Fruit fly (Drosophila melanogaster) ovary, adult (tissue): Measurements from ENCODE around the gene CG18547.
"Not testable (repeated sequence)": the region's sequence is repeated elsewhere in the genome, so short reads cannot be mapped to it uniquely, and the experiment has no call there.

Experiments
- CG17801 ChIP-seq: fragments of 200-800 bp; optimal IDR thresholded peaks from 2 replicates; lab custom pipeline; 2019; ENCODE audit warnings: missing biosample characterization, mild to moderate bottlenecking, missing genetic modification characterization, moderate library complexity; ENCODE audit not compliant: partially characterized antibody

CG18547 gene

DNA sequence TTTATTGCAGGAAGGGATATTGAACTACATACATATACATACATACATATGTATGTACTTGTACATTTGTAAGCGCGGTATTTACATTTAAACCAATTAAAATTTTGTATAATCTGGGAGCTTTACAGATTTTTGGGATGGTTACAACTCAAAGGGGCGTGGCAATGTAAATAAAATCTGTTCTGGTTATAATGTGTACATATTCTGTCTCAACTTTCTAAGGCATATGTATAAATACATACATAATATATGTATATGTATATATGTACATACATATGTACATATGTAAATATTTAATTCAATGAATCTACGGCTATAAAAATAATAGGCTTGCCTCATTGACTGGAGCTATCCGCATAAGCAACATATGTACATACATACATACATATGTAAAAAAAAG, 22.8 kb downstream of the CG18547 start:
- no peak for TF ChIP-seq CG17801 (GFP tag; lab: Kevin White, UChicago)

DNA sequence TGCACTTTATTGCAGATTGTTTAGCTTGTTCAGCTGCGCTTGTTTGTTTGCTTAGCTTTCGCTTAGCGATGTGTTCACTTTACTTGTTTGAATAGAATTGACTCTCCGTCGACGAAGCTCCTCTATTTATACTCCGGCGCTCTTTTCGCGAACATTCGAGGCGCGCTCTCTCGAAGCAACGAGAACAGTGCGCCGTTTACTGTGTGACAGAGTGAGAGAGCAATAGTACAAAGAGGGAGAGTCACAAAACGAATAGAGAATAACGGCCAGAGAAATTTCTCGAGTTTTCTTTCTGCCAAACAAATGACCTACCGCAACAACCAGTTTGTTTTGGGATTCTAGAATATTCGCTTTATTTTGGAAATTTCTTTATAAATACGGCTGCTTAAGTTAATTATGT, 23.7 kb downstream of the CG18547 start, which contains the start of gene Hsp70Aa:
Gene Hsp70Aa, minus strand, starts transcription at position 101 of the 400 bp plus-strand sequence.
- TF ChIP-seq CG17801 (GFP tag; lab: Kevin White, UChicago): not testable (repeated sequence)

DNA sequence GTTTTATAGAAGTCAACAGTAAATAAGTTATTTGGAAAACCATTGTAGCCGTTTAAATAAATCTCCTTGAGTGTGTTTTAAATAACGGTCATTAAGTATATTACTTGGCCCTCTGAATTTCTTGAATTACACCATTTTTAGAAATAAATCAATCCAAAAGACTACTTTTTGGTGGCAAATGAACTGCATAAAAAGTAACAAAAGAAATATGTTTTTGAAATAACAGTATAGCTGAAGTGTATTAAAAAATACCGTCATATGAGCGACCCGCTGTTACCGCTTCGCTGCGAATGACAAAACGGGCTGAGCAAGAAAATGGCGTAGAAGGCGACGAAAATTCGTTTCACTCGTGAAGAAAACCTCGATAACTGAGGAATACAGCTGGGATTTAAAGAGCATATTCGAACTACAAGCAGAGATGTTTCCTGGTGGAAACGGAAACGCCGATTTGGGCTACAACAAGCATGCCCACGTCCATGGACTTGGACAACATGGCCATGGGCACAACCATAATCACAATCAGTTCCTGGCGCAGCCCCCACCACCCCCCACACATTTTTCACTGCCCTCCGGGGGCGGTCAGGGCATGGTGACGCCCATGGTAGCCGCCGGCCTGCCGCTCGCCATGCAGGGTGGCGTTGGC, 30.7 kb downstream of the CG18547 start, which contains the start of gene CG31211:
Gene CG31211, plus strand, starts transcription at position 294 of the 643 bp plus-strand sequence.
- TF ChIP-seq CG17801 (GFP tag; lab: Kevin White, UChicago): no peak

DNA sequence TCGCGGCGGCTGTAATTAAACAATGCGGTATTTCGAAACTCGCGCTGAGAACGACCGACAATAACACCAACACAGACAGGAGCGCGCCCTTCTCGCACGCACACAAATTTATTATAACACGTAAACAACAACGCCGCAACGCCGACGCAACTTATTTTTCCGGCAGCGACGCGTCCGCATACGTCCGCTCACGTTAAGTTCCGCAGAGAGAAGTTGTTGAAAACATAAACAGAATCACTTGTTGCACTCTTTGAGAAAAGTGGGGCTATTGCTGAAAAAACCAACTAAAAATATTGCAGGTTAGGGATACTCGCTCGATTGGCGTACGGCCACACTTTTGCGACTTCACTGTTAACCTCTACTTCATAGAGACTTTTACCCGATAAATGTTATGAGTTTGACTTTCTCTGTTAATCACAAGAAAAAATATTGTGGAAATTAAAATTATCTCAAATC, 31.3 kb downstream of the CG18547 start, which contains the start of gene Cad87A:
Gene Cad87A, minus strand, starts transcription at position 227 of the 456 bp plus-strand sequence.
- TF ChIP-seq CG17801 (GFP tag; lab: Kevin White, UChicago): peak; percentile 55

DNA sequence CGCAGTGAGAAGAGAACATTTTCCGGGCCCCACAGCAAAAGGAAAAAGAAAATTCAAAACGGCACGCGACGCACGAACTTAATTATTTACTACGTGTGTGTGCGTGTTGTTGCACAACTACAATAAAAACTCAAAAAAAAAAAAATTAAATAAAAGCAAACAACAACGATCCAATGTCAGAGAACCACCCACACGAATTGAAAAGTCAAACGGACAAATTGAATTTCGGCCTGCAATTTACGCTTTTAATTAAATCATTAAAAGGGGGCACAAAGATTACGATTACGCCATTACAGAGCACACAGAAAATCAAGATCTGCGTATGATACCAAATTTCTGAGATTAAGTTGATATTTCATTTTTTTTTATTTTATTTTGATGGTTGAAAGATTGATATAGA, 32.2 kb downstream of the CG18547 start:
- no peak for TF ChIP-seq CG17801 (GFP tag; lab: Kevin White, UChicago)

DNA sequence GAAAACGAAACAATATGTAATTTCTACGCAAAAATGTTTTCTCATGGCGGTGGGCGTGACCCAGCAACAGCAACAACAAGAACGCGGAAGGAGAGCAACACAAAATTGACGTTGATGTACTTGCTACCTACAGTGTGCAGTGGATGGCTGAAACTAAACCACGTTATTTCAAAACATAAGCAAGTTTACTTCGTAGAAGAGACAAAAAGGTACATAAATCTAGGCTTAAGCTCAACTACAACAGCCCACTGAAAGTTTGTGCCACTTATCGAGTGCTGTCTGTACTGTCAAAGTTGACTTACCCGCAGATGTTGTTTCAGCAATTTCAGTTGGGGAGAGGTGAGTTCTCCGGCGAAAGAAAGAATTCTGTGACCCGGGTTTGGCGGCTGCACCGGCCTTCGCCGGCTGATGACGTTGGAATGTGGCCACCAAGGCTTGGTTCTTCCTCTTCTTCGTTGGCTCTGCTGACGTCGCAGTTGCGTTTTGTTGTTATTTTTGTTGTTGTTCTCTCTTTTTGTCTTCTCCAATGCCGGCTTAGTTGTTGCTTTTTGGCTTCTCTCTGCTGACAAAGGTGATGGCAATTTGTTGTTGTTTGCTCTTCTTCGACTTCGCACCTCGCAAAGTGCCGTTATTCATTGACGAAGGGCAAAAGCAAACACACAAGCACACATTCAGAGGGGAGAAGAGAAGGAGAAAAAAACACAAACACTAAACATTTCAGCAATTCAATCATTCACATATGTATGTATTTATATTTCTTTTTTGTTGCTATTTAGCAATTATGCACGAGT, 32.9 kb downstream of the CG18547 start:
- TF ChIP-seq CG17801 (GFP tag; lab: Kevin White, UChicago): no peak

DNA sequence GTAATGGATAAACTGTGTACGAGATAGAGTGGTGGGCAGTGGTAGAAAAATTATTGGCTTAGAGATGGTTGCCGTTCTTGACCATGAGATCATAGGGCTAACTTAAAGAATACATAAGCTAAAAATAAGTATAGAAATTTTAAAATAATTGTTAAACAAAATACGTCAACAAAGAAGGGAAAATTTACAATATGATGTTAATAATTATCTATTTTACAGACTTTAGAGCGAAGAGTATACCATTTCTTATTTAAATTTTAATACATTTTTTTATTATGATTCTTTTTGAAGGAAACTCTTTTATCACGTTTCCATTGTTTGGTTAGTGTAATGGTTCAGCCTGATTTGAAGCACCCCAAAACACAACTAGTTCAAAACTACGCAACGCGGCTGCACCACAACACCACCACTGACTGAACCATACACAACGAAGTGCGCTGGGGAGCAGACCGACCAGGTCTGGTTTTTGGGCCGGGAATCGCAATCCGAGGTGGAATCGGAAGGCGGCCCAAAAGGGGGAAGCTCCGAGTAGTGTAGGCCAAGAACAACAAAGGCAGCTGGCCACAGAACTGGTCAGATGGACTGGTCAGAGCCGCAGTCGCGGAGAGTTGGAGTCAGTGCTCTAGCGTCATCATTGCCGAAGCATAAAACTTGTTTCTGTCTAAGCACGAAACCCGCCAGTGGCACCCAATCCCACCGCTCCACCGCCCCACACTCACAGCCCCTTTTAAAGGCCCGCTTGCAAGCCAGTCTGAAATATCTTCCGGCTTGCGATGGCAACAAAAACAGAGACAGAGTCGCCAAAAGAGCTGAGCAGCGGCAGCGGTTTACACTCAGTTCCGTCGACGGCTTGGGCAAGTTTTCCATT, 34.5 kb downstream of the CG18547 start:
- TF ChIP-seq CG17801 (GFP tag; lab: Kevin White, UChicago): no peak

DNA sequence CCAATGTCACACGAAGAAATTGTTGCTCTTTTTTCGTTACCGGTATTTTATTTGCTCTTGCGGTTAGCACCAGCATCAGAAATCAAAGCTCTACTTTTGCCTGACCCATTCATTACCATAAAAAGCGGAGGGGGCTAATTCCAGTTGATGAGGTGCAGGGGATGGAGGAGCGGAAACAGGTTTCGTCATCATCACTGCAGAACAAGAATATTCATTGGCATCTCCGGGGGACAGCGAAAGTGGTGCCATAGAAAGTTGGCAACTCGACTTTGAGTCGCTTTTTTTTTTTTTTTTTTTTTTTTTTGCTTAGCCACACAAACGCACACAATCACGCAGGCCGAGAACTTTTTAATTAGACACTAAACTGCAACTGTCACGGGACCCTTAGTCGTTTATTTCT, 39.1 kb downstream of the CG18547 start:
- no peak for TF ChIP-seq CG17801 (GFP tag; lab: Kevin White, UChicago)

DNA sequence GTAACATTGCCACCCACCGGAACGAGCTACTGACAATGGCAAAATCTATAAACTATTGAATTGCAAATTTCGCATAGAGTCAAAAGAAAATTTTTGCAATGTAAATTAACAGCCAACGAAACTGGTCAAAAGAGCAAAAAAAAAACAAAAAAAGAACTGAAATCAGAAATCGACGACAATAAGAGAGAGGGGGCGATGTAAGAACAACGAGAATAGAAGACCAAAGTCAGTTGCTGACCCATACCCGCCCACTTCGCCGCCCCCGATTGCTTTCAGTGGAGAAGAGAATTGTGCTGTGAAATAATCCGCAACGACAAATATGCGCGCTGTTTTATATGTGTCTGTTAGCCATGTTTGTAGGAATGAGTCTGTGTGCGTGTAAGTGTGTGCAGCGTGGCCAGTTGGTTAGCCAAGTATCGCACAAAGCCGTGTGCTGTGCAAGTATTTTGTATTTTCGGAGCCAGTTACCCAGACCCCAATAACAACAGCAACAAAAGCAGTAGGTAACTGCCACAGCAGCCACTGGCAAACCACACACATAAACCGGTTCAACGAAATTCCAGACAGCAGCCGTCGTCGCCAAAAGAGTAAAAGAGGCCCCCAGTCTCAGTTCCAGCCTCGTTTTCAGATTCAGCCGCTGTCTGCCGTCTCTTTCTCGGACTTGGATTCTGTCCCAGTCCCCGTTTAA, 42.6 kb downstream of the CG18547 start:
- TF ChIP-seq CG17801 (GFP tag; lab: Kevin White, UChicago): no peak

DNA sequence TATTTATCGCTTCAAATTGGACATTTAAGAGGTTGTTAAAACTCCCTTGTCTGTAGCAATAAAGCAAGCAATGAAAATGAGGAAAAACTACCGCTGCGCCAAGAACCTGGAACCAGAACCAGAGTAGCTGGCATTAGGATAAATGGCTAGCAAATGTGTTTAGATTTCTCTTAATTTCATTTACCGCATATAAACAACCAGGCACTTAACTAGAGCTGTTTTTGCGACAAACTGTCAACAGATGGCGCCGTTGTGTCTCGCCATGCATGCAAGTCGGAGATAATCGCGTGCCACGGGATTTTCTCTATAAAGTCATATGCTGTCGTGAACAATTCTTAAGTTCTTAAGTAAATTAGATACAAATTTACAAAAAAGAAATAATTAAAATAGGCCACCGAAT, 46.3 kb downstream of the CG18547 start:
- TF ChIP-seq CG17801 (GFP tag; lab: Kevin White, UChicago): no peak

DNA sequence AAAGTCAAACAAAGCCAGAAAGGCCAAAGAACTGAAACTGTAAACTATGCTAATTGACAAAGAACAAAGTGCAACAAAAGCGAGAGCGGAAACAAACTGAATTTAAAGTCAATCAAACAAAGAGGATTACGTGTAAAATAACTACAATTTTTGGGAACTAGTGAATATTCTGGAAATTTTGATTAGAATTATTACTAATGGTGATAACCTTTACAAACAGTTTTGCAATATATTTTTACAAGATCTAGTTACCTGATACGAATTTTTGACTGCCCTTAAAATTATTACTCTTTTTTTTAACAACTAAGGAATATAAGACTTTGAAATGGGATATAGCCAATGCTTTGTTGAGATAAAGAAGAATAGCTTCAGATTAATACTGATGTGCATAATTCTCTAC, 49.2 kb downstream of the CG18547 start, which contains the start of gene CG14731:
Gene CG14731, plus strand, starts transcription at position 301 of the 400 bp plus-strand sequence.
- no peak for TF ChIP-seq CG17801 (GFP tag; lab: Kevin White, UChicago)
